Worm (Caenorhabditis elegans) whole organism, L3 larva: ENCODE data around the gene nas-29.

ENCODE experiments used
- egl-5 ChIP-seq: fragments of 150-350 bp; optimal IDR thresholded peaks from 2 replicates; lab custom pipeline; 2017; ENCODE audit warnings: missing biosample characterization, missing genetic modification reagents, missing genetic modification characterization, inconsistent platforms
- elt-2 ChIP-seq: sonication (generic microtip); optimal IDR thresholded peaks from 2 replicates; lab custom pipeline; 2016; ENCODE audit warnings: missing genetic modification reagents, mild to moderate bottlenecking, missing genetic modification characterization, missing compliant biosample characterization
- elt-3 ChIP-seq, 3 experiments: fragments of 150-350 bp in 1 of 3; sonication (generic microtip) in 2 of 3; optimal IDR thresholded peaks; 2 replicates in 2 of 3; 4 replicates in 1 of 3; lab custom pipeline; 2014 to 2017; ENCODE audit warnings: missing biosample characterization in 3 of 3, missing genetic modification characterization in 3 of 3
- nfya-1 ChIP-seq: sonication (generic microtip); optimal IDR thresholded peaks from 2 replicates; lab custom pipeline; 2017; ENCODE audit warnings: missing genetic modification characterization, mild to moderate bottlenecking, missing compliant biosample characterization, antibody characterized with exemption, moderate library complexity; ENCODE audit not compliant: insufficient read depth
- nhr-11 ChIP-seq: fragments of 150-350 bp; optimal IDR thresholded peaks from 2 replicates; lab custom pipeline; 2014; ENCODE audit warnings: missing biosample characterization, missing genetic modification characterization
- nhr-12 ChIP-seq: fragments of 150-350 bp; optimal IDR thresholded peaks from 2 replicates; lab custom pipeline; 2014; ENCODE audit warnings: missing biosample characterization, missing genetic modification characterization
- nhr-237 ChIP-seq: fragments of 150-350 bp; optimal IDR thresholded peaks from 2 replicates; lab custom pipeline; 2014; ENCODE audit warnings: missing biosample characterization, missing genetic modification characterization
- pha-4 ChIP-seq: fragments of 150-350 bp; optimal IDR thresholded peaks from 2 replicates; lab custom pipeline; 2014; ENCODE audit warnings: missing biosample characterization, missing genetic modification reagents, missing genetic modification characterization
- sea-2 ChIP-seq: fragments of 150-350 bp; sonication (generic microtip); optimal IDR thresholded peaks from 4 replicates; lab custom pipeline; 2014; ENCODE audit warnings: missing biosample characterization, missing genetic modification reagents, missing genetic modification characterization
- snpc-4 ChIP-seq: fragments of 150-350 bp; optimal IDR thresholded peaks from 2 replicates; lab custom pipeline; 2014; ENCODE audit warnings: missing biosample characterization, missing genetic modification characterization
- unc-62 ChIP-seq: fragments of 150-350 bp; sonication (generic microtip); optimal IDR thresholded peaks from 4 replicates; lab custom pipeline; 2014; ENCODE audit warnings: missing biosample characterization, missing genetic modification reagents, missing genetic modification characterization

DNA sequence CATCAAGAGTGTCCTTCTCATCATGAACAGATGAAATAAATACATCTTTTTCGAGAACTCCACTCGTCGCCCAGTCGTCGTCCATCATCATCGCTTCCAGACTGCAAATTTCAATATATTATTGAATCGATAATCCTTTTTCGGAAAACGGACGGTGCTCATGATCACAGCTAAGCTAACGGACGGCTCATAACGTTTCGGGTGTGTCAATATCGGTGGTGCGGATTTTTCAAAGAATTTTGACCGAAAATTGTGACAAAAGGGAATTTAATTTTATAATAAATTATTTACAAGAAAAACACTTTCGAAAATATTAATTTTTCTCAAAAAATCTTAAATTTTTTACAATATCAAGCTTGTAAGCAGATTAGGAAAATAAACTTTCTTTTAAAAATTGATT, 45.6 kb upstream of the nas-29 start, which contains the start of gene crh-2:
- TF ChIP-seq elt-3 (tag; optimal IDR thresholded peaks at IDR 0.05; lab: Kevin White, UChicago) (no peak), nfya-1 (tag; lab: Kevin White, UChicago) (no peak), egl-5 (tag; lab: Kevin White, UChicago) (no peak), nhr-12 (tag; lab: Kevin White, UChicago) (no peak), elt-2 (tag; lab: Kevin White, UChicago) (no peak), nhr-237 (tag; lab: Kevin White, UChicago) (no peak), nhr-11 (tag; lab: Kevin White, UChicago) (no peak), pha-4 (no peak), unc-62 (no peak), sea-2 (GFP tag; lab: Kevin White, UChicago) (no peak), snpc-4 (tag; lab: Kevin White, UChicago) (no peak)
